Worm (Caenorhabditis elegans): ENCODE data around the gene grl-10.

grl-10 gene

ce11 chrV:7781511-7781910, 7.2 kb downstream of the grl-10 start, which contains the start of gene cyp-32A1:
Gene cyp-32A1, plus strand, starts transcription at chrV:7781811.
- TF ChIP-seq F22D6.2 (tag; optimal IDR thresholded peaks at IDR 0.05): no peak
- no peak for TF ChIP-seq lin-40 (tag; optimal IDR thresholded peaks at IDR 0.05)
- TF ChIP-seq F57C9.4 (tag; optimal IDR thresholded peaks at IDR 0.05): no peak
- no peak for TF ChIP-seq mxl-1 (tag; optimal IDR thresholded peaks at IDR 0.05)
- TF ChIP-seq him-1 (tag; optimal IDR thresholded peaks at IDR 0.05): no peak
- TF ChIP-seq pha-4 (tag; optimal IDR thresholded peaks at IDR 0.05): no peak
- TF ChIP-seq K12H6.12 (tag; optimal IDR thresholded peaks at IDR 0.05): no peak
- TF ChIP-seq F57A8.1 (GFP tag; optimal IDR thresholded peaks at IDR 0.05): no peak
- TF ChIP-seq madf-8 (GFP tag; conservative IDR thresholded peaks at IDR 0.05): no peak
- TF ChIP-seq snpc-4 (GFP tag; optimal IDR thresholded peaks at IDR 0.05): no peak
- no peak for TF ChIP-seq snpc-4 (tag; optimal IDR thresholded peaks at IDR 0.05)
- no peak for TF ChIP-seq let-526 (GFP tag; IDR thresholded peaks at IDR 0.05)
- no peak for TF ChIP-seq egl-44 (GFP tag; IDR thresholded peaks at IDR 0.05)
- no peak for TF ChIP-seq ztf-22 (GFP tag; optimal IDR thresholded peaks at IDR 0.05)
- TF ChIP-seq let-607 (tag; optimal IDR thresholded peaks at IDR 0.05): no peak
- no peak for TF ChIP-seq nfyb-1 (GFP tag; IDR thresholded peaks at IDR 0.05)
- TF ChIP-seq F52B5.7 (tag; optimal IDR thresholded peaks at IDR 0.05): no peak
- TF ChIP-seq F10E7.11 (tag; optimal IDR thresholded peaks at IDR 0.05): no peak

ce11 chrV:7785117-7785516, 10.8 kb downstream of the grl-10 start, which contains the start of gene C26F1.1:
Gene C26F1.1, plus strand, starts transcription at chrV:7785417.
- TF ChIP-seq somi-1 (GFP tag; optimal IDR thresholded peaks at IDR 0.05) (no peak), ceh-40 (GFP tag; IDR thresholded peaks at IDR 0.05) (no peak), athp-1 (tag; optimal IDR thresholded peaks at IDR 0.05) (no peak), hmg-20 (GFP tag; IDR thresholded peaks at IDR 0.05) (no peak), ZK185.1 (tag; optimal IDR thresholded peaks at IDR 0.05; ENCODE audit: poor library complexity, severe bottlenecking) (no peak), zim-3 (tag; optimal IDR thresholded peaks at IDR 0.05) (no peak), sea-2 (GFP tag; IDR thresholded peaks at IDR 0.05) (no peak), nhr-90 (tag; optimal IDR thresholded peaks at IDR 0.05) (no peak), T07F8.4 (tag; optimal IDR thresholded peaks at IDR 0.05) (no peak), ceh-100 (GFP tag; IDR thresholded peaks at IDR 0.05) (no peak), die-1 (tag; optimal IDR thresholded peaks at IDR 0.05) (no peak), attf-5 (GFP tag; optimal IDR thresholded peaks at IDR 0.05) (no peak), egl-18 (GFP tag; IDR thresholded peaks at IDR 0.05) (no peak), B0019.2 (GFP tag; conservative IDR thresholded peaks at IDR 0.05) (no peak), hlh-12 (tag; optimal IDR thresholded peaks at IDR 0.05) (no peak), B0261.1 (tag; optimal IDR thresholded peaks at IDR 0.05) (no peak), tbx-9 (tag; optimal IDR thresholded peaks at IDR 0.05; ENCODE audit: borderline replicate concordance) (no peak), zfh-2 (GFP tag; conservative IDR thresholded peaks at IDR 0.05) (no peak), F57A8.1 (GFP tag; optimal IDR thresholded peaks at IDR 0.05) (no peak), unc-130 (GFP tag; optimal IDR thresholded peaks at IDR 0.05) (no peak)

- no peak for TF ChIP-seq C17E4.6 (GFP tag; IDR thresholded peaks at IDR 0.05)
These were observed 11.5 kb downstream of the grl-10 start for ce11 chrV:7785885-7786284.
